Worm (Caenorhabditis elegans) whole organism, young adult: ENCODE results near the gene hpo-12.

Experiments used
- B0019.2 ChIP-seq: fragments of 200-800 bp; sonication (Bioruptor generic); conservative IDR thresholded peaks from 2 replicates; pipeline ENCODE4 v1.3.6; 2022; ENCODE audit warnings: missing genetic modification reagents, missing genetic modification characterization, missing compliant biosample characterization
- C06A6.2 ChIP-seq: fragments of 200-800 bp; sonication (Bioruptor generic); conservative IDR thresholded peaks from 2 replicates; pipeline ENCODE4 v1.3.6; 2022; ENCODE audit warnings: missing genetic modification characterization, missing compliant biosample characterization
- D2030.7 ChIP-seq: fragments of 200-800 bp; sonication (Bioruptor generic); IDR thresholded peaks from 2 replicates; pipeline ENCODE4 v1.3.6; 2022; ENCODE audit warnings: missing genetic modification reagents, missing genetic modification characterization, missing compliant biosample characterization
- F23B12.7 ChIP-seq: sonication (generic microtip); optimal IDR thresholded peaks from 2 replicates; lab custom pipeline; 2017; ENCODE audit warnings: missing genetic modification characterization, mild to moderate bottlenecking, missing compliant biosample characterization, antibody characterized with exemption, moderate library complexity; ENCODE audit not compliant: insufficient read depth
- F39B2.1 ChIP-seq: fragments of 200-800 bp; sonication (Bioruptor generic); IDR thresholded peaks from 2 replicates; pipeline ENCODE4 v1.3.6; 2022; ENCODE audit warnings: missing genetic modification reagents, missing genetic modification characterization, missing compliant biosample characterization
- F55B11.4 ChIP-seq: sonication (generic microtip); optimal IDR thresholded peaks from 2 replicates; lab custom pipeline; 2016; ENCODE audit warnings: missing compliant biosample characterization, missing genetic modification characterization, borderline replicate concordance; ENCODE audit not compliant: insufficient read depth
- F57A8.1 ChIP-seq: fragments of 200-800 bp; sonication (Bioruptor generic); optimal IDR thresholded peaks from 2 replicates; lab custom pipeline; 2018; ENCODE audit warnings: mild to moderate bottlenecking, missing genetic modification characterization, moderate library complexity, missing compliant biosample characterization
- Y53G8AR.9 ChIP-seq: fragments of 200-800 bp; sonication (Bioruptor generic); conservative IDR thresholded peaks from 2 replicates; pipeline ENCODE4 v1.3.6; 2022; ENCODE audit warnings: missing genetic modification reagents, missing genetic modification characterization, missing compliant biosample characterization
- Y79H2A.3 ChIP-seq: fragments of 200-800 bp; sonication (Bioruptor generic); conservative IDR thresholded peaks from 2 replicates; pipeline ENCODE4 v1.3.6; 2022; ENCODE audit warnings: missing genetic modification reagents, missing genetic modification characterization, missing compliant biosample characterization
- attf-5 ChIP-seq: fragments of 200-800 bp; sonication (Bioruptor generic); optimal IDR thresholded peaks from 2 replicates; lab custom pipeline; 2018; ENCODE audit warnings: mild to moderate bottlenecking, missing genetic modification characterization, missing compliant biosample characterization
- bed-1 ChIP-seq: fragments of 200-800 bp; sonication (Bioruptor generic); IDR thresholded peaks from 2 replicates; pipeline ENCODE4 v1.3.6; 2022; ENCODE audit warnings: missing genetic modification reagents, missing genetic modification characterization, missing compliant biosample characterization
- ccch-3 ChIP-seq: fragments of 200-800 bp; sonication (Bioruptor generic); optimal IDR thresholded peaks from 2 replicates; lab custom pipeline; 2018; ENCODE audit warnings: mild to moderate bottlenecking, missing genetic modification characterization, missing compliant biosample characterization
- cebp-1 ChIP-seq, 2 experiments: fragments of 200-800 bp in 1 of 2; sonication (Bioruptor generic) in 1 of 2; sonication (generic microtip) in 1 of 2; IDR thresholded peaks in 1 of 2; optimal IDR thresholded peaks in 1 of 2; 2 replicates each; pipeline versions ENCODE4 v1.3.6 to Lab custom; 2017 to 2022; ENCODE audit warnings: missing compliant biosample characterization in 2 of 2, missing genetic modification characterization in 2 of 2, mild to moderate bottlenecking in 1 of 2, missing genetic modification reagents in 1 of 2, moderate library complexity in 1 of 2
- ceh-27 ChIP-seq: fragments of 200-800 bp; sonication (Bioruptor generic); optimal IDR thresholded peaks from 2 replicates; lab custom pipeline; 2018; ENCODE audit warnings: mild to moderate bottlenecking, missing genetic modification characterization, moderate library complexity, missing compliant biosample characterization
- ceh-40 ChIP-seq: fragments of 200-800 bp; sonication (Bioruptor generic); IDR thresholded peaks from 2 replicates; pipeline ENCODE4 v1.3.6; 2022; ENCODE audit warnings: missing genetic modification characterization, missing compliant biosample characterization
- dox-1 ChIP-seq: fragments of 200-800 bp; sonication (Bioruptor generic); IDR thresholded peaks from 2 replicates; pipeline ENCODE4 v1.3.6; 2022; ENCODE audit warnings: missing genetic modification reagents, missing genetic modification characterization, missing compliant biosample characterization
- efl-1 ChIP-seq: fragments of 150-350 bp; optimal IDR thresholded peaks from 2 replicates; lab custom pipeline; 2014; ENCODE audit warnings: missing biosample characterization, missing genetic modification reagents, missing genetic modification characterization
- ekl-4 ChIP-seq: fragments of 200-800 bp; sonication (Bioruptor generic); IDR thresholded peaks from 2 replicates; pipeline ENCODE4 v1.3.6; 2022; ENCODE audit warnings: missing genetic modification reagents, missing genetic modification characterization, missing compliant biosample characterization
- him-1 ChIP-seq: sonication (generic microtip); optimal IDR thresholded peaks from 2 replicates; lab custom pipeline; 2016; ENCODE audit warnings: missing genotype, missing genetic modification reagents, missing genetic modification characterization, missing compliant biosample characterization
- hmg-1.2 ChIP-seq: fragments of 200-800 bp; sonication (Bioruptor generic); IDR thresholded peaks from 2 replicates; pipeline ENCODE4 v1.3.6; 2022; ENCODE audit warnings: missing genetic modification reagents, missing genetic modification characterization, missing compliant biosample characterization
- lag-1 ChIP-seq: fragments of 200-800 bp; sonication (Bioruptor generic); IDR thresholded peaks from 2 replicates; pipeline ENCODE4 v1.3.6; 2022; ENCODE audit warnings: missing genetic modification reagents, missing genetic modification characterization, missing compliant biosample characterization
- lin-26 ChIP-seq: fragments of 200-800 bp; sonication (Bioruptor generic); IDR thresholded peaks from 2 replicates; pipeline ENCODE4 v1.3.6; 2022; ENCODE audit warnings: missing genetic modification reagents, missing genetic modification characterization, missing compliant biosample characterization
- lin-54 ChIP-seq: fragments of 200-800 bp; sonication (Bioruptor generic); optimal IDR thresholded peaks from 2 replicates; lab custom pipeline; 2018; ENCODE audit warnings: mild to moderate bottlenecking, missing genetic modification characterization, missing compliant biosample characterization
- lir-1 ChIP-seq: fragments of 200-800 bp; sonication (Bioruptor generic); conservative IDR thresholded peaks from 2 replicates; pipeline ENCODE4 v1.3.6; 2022; ENCODE audit warnings: missing genetic modification reagents, missing genetic modification characterization, missing compliant biosample characterization
- lsl-1 ChIP-seq: fragments of 200-800 bp; sonication (Bioruptor generic); optimal IDR thresholded peaks from 2 replicates; lab custom pipeline; 2018; ENCODE audit warnings: mild to moderate bottlenecking, missing genetic modification characterization, moderate library complexity, missing compliant biosample characterization
- madf-10 ChIP-seq: sonication (generic microtip); optimal IDR thresholded peaks from 2 replicates; lab custom pipeline; 2016; ENCODE audit warnings: mild to moderate bottlenecking, missing genetic modification characterization, missing compliant biosample characterization
- madf-6 ChIP-seq: fragments of 200-800 bp; sonication (Bioruptor generic); IDR thresholded peaks from 2 replicates; pipeline ENCODE4 v1.3.6; 2022; ENCODE audit warnings: missing genetic modification reagents, missing genetic modification characterization, missing compliant biosample characterization
- mel-28 ChIP-seq: sonication (generic microtip); optimal IDR thresholded peaks from 2 replicates; lab custom pipeline; 2016; ENCODE audit warnings: borderline replicate concordance, mild to moderate bottlenecking, missing genetic modification characterization, missing compliant biosample characterization
- nfya-2 ChIP-seq: fragments of 200-800 bp; sonication (Bioruptor generic); IDR thresholded peaks from 2 replicates; pipeline ENCODE4 v1.3.6; 2022; ENCODE audit warnings: missing genetic modification reagents, missing genetic modification characterization, missing compliant biosample characterization
- nhr-179 ChIP-seq: sonication (generic microtip); optimal IDR thresholded peaks from 2 replicates; lab custom pipeline; 2016; ENCODE audit warnings: mild to moderate bottlenecking, missing genetic modification characterization, missing compliant biosample characterization
- nhr-80 ChIP-seq: sonication (generic microtip); optimal IDR thresholded peaks from 2 replicates; lab custom pipeline; 2016; ENCODE audit warnings: missing genetic modification characterization, missing compliant biosample characterization
- pbrm-1 ChIP-seq: fragments of 200-800 bp; sonication (Bioruptor generic); IDR thresholded peaks from 2 replicates; pipeline ENCODE4 v1.3.6; 2022; ENCODE audit warnings: missing genetic modification reagents, missing genetic modification characterization, missing compliant biosample characterization
- rec-8 ChIP-seq, 2 experiments: sonication (generic microtip); optimal IDR thresholded peaks; 2 replicates each; lab custom pipeline; 2016; ENCODE audit warnings: mild to moderate bottlenecking in 2 of 2, missing genetic modification characterization in 2 of 2, missing genetic modification reagents in 2 of 2, missing genotype in 2 of 2, missing biosample characterization in 1 of 2, missing compliant biosample characterization in 1 of 2, moderate library complexity in 1 of 2
- snpc-4 ChIP-seq, 5 experiments: fragments of 150-350 bp in 1 of 5; sonication (generic microtip) in 4 of 5; optimal IDR thresholded peaks; 2 replicates each; lab custom pipeline; 2014 to 2018; ENCODE audit warnings: missing genetic modification characterization in 5 of 5, missing biosample characterization in 3 of 5, antibody characterized with exemption in 2 of 5, mild to moderate bottlenecking in 2 of 5, missing compliant biosample characterization in 2 of 5, missing genotype in 2 of 5, moderate library complexity in 2 of 5, missing genetic modification reagents in 1 of 5
- tbx-9 ChIP-seq: sonication (generic microtip); optimal IDR thresholded peaks from 2 replicates; lab custom pipeline; 2016; ENCODE audit warnings: borderline replicate concordance, missing genetic modification characterization, inconsistent platforms, missing compliant biosample characterization
- unc-130 ChIP-seq: sonication (generic microtip); optimal IDR thresholded peaks from 2 replicates; lab custom pipeline; 2016; ENCODE audit warnings: missing genetic modification reagents, missing genetic modification characterization, missing compliant biosample characterization
- unc-62 ChIP-seq: fragments of 150-350 bp; optimal IDR thresholded peaks from 2 replicates; lab custom pipeline; 2014; ENCODE audit warnings: missing biosample characterization, missing genetic modification reagents, missing genetic modification characterization
- ztf-18 ChIP-seq: sonication (generic microtip); optimal IDR thresholded peaks from 2 replicates; lab custom pipeline; 2016; ENCODE audit warnings: missing genotype, mild to moderate bottlenecking, missing genetic modification characterization, missing compliant biosample characterization
- ztf-6 ChIP-seq: fragments of 200-800 bp; sonication (Bioruptor generic); IDR thresholded peaks from 2 replicates; pipeline ENCODE4 v1.3.6; 2022; ENCODE audit warnings: missing genetic modification reagents, missing genetic modification characterization, missing compliant biosample characterization

hpo-12 gene

DNA sequence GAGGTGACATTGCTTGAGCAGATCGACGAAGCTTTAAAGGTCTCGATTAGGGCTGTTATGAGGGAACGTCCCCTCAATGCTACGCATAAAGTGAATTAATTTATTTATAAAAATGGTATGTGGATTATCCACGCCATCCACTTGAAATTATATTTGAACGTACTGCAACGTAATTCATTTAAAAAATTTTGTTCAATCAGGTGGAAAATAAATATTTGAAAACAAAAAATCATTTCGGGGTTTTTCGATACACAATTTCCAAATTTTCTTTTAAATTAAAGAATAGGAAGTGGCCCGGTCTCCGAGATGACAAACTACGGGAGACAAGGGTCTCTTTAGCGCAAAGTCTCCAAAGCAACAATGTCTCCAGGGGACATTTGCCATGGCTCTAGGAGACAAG is 28.6 kb downstream of the hpo-12 start, which contains the start of gene oac-58 (continued):
- TF ChIP-seq ceh-40 (GFP tag; lab: Robert Waterston, UW) = no peak
- TF ChIP-seq F55B11.4 (tag; lab: Kevin White, UChicago) = no peak
- TF ChIP-seq D2030.7 (GFP tag; lab: Robert Waterston, UW) = no peak
- no peak for TF ChIP-seq nhr-179 (tag; lab: Kevin White, UChicago)

- TF ChIP-seq F39B2.1 (GFP tag; lab: Robert Waterston, UW) = 0 out of 2 replicates have a peak, but pooled peaks have one; percentile 10
Measured at ce11 chrIV:12326932-12327331, 44.0 kb downstream of the hpo-12 start, which contains the start of gene F19B6.3. TSS of gene F19B6.3 (plus strand) at chrIV:12327232.

DNA sequence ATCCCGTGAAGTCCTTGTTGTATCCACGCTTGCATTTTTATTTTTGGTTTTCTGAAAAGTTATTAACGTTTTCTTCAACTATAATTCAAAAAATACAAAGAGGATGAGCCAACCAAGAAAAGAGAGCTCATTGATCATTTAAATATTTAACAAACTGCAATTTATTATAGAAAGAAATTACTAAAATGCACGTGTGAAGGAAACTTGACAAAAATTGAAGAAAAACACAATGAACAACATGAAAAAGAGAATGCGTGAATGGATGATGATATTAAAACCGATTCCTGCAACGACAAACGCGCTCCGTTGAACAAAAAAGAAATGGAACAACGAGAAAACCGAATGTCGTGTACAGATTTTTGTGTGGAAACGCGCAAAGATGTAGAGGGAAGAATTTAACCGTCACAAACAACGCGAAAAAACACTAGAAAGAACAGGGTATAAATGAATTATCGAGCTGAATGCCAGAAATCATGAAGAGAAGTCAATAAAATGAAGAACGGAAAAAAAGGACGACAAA is 47.9 kb downstream of the hpo-12 start, which contains the start of gene ufd-1:
TSS of gene ufd-1 (minus strand) at position 51 of the 520 bp plus-strand sequence.
- TF ChIP-seq mel-28 (tag; lab: Kevin White, UChicago) (no peak), Y79H2A.3 (GFP tag; lab: Robert Waterston, UW) (0 out of 2 replicates have a peak, but pooled peaks have one; percentile 19), cebp-1 (GFP tag; IDR thresholded peaks at IDR 0.05; lab: Robert Waterston, UW) (no peak), cebp-1 (tag; optimal IDR thresholded peaks at IDR 0.05; lab: Kevin White, UChicago) (peak; percentile 24), attf-5 (GFP tag; lab: Kevin White, UChicago) (peak; percentile 3), lag-1 (GFP tag; lab: Robert Waterston, UW) (no peak), snpc-4 (GFP tag; optimal IDR thresholded peaks at IDR 0.05; lab: Kevin White, UChicago) (no peak), snpc-4 (tag; optimal IDR thresholded peaks at IDR 0.05; lab: Kevin White, UChicago) (peak in 1 of 4 experiments; percentile 30), F23B12.7 (tag; lab: Kevin White, UChicago) (peak; percentile 20), lsl-1 (GFP tag; lab: Kevin White, UChicago) (peak; percentile 7), lin-54 (GFP tag; lab: Kevin White, UChicago) (peak; percentile 2)

DNA sequence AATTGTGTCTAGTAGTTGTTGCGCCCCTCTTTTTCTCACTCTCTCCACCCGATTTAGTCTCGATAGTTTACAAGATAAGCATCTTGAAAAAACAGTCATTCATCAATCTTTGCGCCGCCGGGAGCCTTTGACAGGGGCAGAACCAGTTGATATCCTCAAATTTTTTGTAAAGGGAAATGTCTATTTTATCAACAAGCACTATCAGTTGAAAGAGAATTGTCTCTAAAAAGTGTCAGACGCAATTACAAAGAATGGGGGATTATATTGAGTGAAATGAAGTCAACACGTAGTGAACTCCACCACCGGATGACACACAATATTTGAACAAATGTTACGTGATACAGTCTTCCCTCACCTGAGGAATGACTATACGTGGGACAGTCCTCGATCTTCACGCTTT is 51.2 kb downstream of the hpo-12 start:
- TF ChIP-seq C06A6.2 (GFP tag; lab: Robert Waterston, UW) (no peak), ceh-27 (GFP tag; lab: Kevin White, UChicago) (no peak), madf-6 (GFP tag; lab: Robert Waterston, UW) (0 out of 2 replicates have a peak, but pooled peaks have one; percentile 1), dox-1 (GFP tag; lab: Robert Waterston, UW) (peak; percentile 29; the same call in 1 of the 2 replicates), F57A8.1 (no peak), pbrm-1 (GFP tag; lab: Robert Waterston, UW) (no peak), hmg-1.2 (GFP tag; lab: Robert Waterston, UW) (0 out of 2 replicates have a peak, but pooled peaks have one; percentile 4), rec-8 (tag; optimal IDR thresholded peaks at IDR 0.05; lab: Kevin White, UChicago) (no peak), nhr-80 (tag; lab: Kevin White, UChicago) (peak; percentile 73), lir-1 (GFP tag; lab: Robert Waterston, UW) (no peak), tbx-9 (tag; lab: Kevin White, UChicago) (no peak)

ce11 chrIV:12334708-12335107 is 51.7 kb downstream of the hpo-12 start:
- no peak for TF ChIP-seq lin-26 (GFP tag; lab: Robert Waterston, UW)
- TF ChIP-seq efl-1 (GFP tag; lab: Kevin White, UChicago) = peak; percentile 37
- no peak for TF ChIP-seq F23B12.7 (tag; lab: Kevin White, UChicago)
- no peak for TF ChIP-seq ztf-6
- no peak for TF ChIP-seq Y53G8AR.9 (GFP tag; lab: Robert Waterston, UW)
- no peak for TF ChIP-seq madf-10 (tag; lab: Kevin White, UChicago)
- TF ChIP-seq unc-62 = no peak
- no peak for TF ChIP-seq ccch-3 (GFP tag; lab: Kevin White, UChicago)
- no peak for TF ChIP-seq him-1
- TF ChIP-seq nfya-2 = no peak
- peak; percentile 26 for TF ChIP-seq lin-54 (GFP tag; lab: Kevin White, UChicago)
- TF ChIP-seq B0019.2 (GFP tag; lab: Robert Waterston, UW) = 0 out of 2 replicates have a peak, but pooled peaks have one; percentile 18
- no peak for TF ChIP-seq Y79H2A.3 (GFP tag; lab: Robert Waterston, UW)
- TF ChIP-seq bed-1 (GFP tag; lab: Robert Waterston, UW) = no peak
- no peak for TF ChIP-seq ztf-18 (tag; lab: Kevin White, UChicago)
- TF ChIP-seq unc-130 (GFP tag; lab: Kevin White, UChicago) = no peak
- no peak for TF ChIP-seq ekl-4
